Fruit fly (Drosophila melanogaster): ENCODE measurements around the gene Tsr1.

DNA sequence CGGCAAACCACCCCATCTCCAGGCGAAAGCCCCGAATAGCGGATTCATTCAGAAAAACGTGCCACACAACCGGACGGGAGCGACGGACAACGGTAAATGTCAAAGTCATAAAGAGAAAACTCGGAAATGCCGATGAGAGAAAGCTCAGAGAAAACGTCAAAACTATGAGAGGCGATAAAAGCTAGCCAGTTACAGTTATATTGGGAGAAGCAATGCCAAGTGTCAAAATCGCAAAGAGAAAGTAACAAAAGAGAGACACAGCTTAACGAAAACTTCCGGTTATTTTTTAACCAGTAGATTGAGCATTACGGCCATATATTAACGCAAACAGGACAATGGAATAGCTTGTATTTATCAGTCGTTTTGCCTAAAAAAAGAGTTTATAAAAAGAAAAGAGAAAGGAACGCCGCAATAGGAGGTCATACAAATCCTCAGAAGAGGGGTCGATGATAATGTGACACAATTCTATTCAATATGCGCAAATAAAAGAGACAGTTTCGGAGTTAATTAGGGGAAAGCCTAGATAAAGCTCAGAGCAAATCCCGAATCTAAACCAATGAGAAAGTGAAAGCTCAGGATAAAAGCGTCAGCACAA, 15.6 kb upstream of the Tsr1 start:
- no peak for TF ChIP-seq pan (optimal IDR thresholded peaks at IDR 0.05)
- no peak for TF ChIP-seq CG8478 (optimal IDR thresholded peaks at IDR 0.05)
- TF ChIP-seq EcR (GFP tag; optimal IDR thresholded peaks at IDR 0.05): no peak
- no peak for TF ChIP-seq usp (GFP tag; optimal IDR thresholded peaks at IDR 0.05)
- TF ChIP-seq Dll (optimal IDR thresholded peaks at IDR 0.05): no peak
- TF ChIP-seq psq (optimal IDR thresholded peaks at IDR 0.05): no peak
